Fruit fly (Drosophila melanogaster) whole organism, adult: ENCODE measurements around the gene CG1840.

Source experiments
- CG11617 ChIP-seq: fragments of 200-800 bp; sonication (Bioruptor generic); optimal IDR thresholded peaks from 2 replicates; lab custom pipeline; 2017; ENCODE audit warnings: mild to moderate bottlenecking, missing biosample characterization, missing genetic modification reagents, missing genetic modification characterization
- CG1620 ChIP-seq: fragments of 200-800 bp; sonication (Bioruptor generic); optimal IDR thresholded peaks from 2 replicates; lab custom pipeline; 2016; ENCODE audit warnings: missing biosample characterization, missing genetic modification characterization
- CG7045 ChIP-seq: fragments of 200-800 bp; sonication (Bioruptor generic); optimal IDR thresholded peaks from 2 replicates; lab custom pipeline; 2017; ENCODE audit warnings: missing biosample characterization, mild to moderate bottlenecking, missing genetic modification characterization
- Crg-1 ChIP-seq: fragments of 200-800 bp; sonication (Bioruptor generic); optimal IDR thresholded peaks from 2 replicates; lab custom pipeline; 2016; ENCODE audit warnings: missing biosample characterization, missing genetic modification characterization
- Hr96 ChIP-seq: fragments of 200-800 bp; sonication (Bioruptor generic); optimal IDR thresholded peaks from 2 replicates; lab custom pipeline; 2016; ENCODE audit warnings: missing biosample characterization, missing genetic modification characterization
- cnc ChIP-seq, 2 experiments: fragments of >200 bp; optimal IDR thresholded peaks; 2 replicates each; lab custom pipeline; 2017

DNA sequence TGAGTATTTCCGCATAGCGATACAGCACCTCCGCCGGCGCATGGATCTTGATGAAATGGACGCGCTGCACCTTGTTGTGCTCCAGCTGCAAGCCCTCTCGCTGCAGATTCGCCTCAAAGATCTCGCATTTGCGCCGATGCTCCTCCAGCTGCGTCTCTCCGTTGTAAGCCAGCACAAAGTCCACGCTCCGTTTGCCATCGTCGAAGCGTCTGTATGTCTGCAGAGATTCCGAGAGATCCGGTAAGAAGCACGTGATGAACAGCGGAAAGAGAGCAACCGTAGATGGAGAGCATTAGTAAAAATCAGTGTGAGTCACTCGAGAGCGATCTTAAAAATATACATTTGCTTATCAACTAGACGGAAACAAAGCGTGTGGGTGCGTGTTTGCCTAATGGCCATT lies 6.5 kb upstream of the CG1840 start:
- TF ChIP-seq Crg-1 (GFP tag; lab: Kevin White, UChicago) (no peak), Hr96 (GFP tag; lab: Kevin White, UChicago) (no peak), CG7045 (GFP tag; lab: Kevin White, UChicago) (no peak), CG1620 (no peak), cnc (optimal IDR thresholded peaks at IDR 0.05; lab: Kevin White, UChicago) (no peak), CG11617 (GFP tag; lab: Kevin White, UChicago) (no peak)
